Fruit fly (Drosophila melanogaster) whole organism, prepupa: ENCODE data around the gene Klp61F.
A peak's percentile ranks its signal among the peaks of the same experiment; 100 is the strongest.

Experiments used
- CG10631 ChIP-seq: fragments of 200-800 bp; sonication (Bioruptor generic); optimal IDR thresholded peaks from 2 replicates; lab custom pipeline; 2016; ENCODE audit warnings: missing biosample characterization, missing genetic modification characterization
- CG11294 ChIP-seq: fragments of 200-800 bp; sonication (Bioruptor generic); IDR thresholded peaks from 2 replicates; pipeline ENCODE4 v1.3.6; 2022; ENCODE audit warnings: missing biosample characterization, missing genetic modification characterization
- CG16779 ChIP-seq: fragments of 200-800 bp; sonication (Bioruptor generic); optimal IDR thresholded peaks from 3 replicates; lab custom pipeline; 2017; ENCODE audit warnings: missing biosample characterization, mild to moderate bottlenecking, missing genetic modification characterization
- CG34406 ChIP-seq: fragments of 200-800 bp; sonication (Bioruptor generic); optimal IDR thresholded peaks from 3 replicates; lab custom pipeline; 2016; ENCODE audit warnings: missing biosample characterization, missing genetic modification characterization
- CG6163 ChIP-seq: fragments of 200-800 bp; sonication (Bioruptor generic); IDR thresholded peaks from 3 replicates; pipeline ENCODE4 v1.3.6; 2022; ENCODE audit warnings: missing biosample characterization, missing genetic modification characterization
- CG6854 ChIP-seq: fragments of 200-800 bp; sonication (Bioruptor generic); optimal IDR thresholded peaks from 2 replicates; lab custom pipeline; 2017; ENCODE audit warnings: missing biosample characterization, mild to moderate bottlenecking, missing genetic modification characterization
- CG7368 ChIP-seq: fragments of 200-800 bp; sonication (Bioruptor generic); optimal IDR thresholded peaks from 3 replicates; lab custom pipeline; 2016; ENCODE audit warnings: missing biosample characterization, missing genetic modification characterization
- Eip93F ChIP-seq: fragments of 200-800 bp; sonication (Bioruptor generic); optimal IDR thresholded peaks from 2 replicates; lab custom pipeline; 2016; ENCODE audit warnings: missing biosample characterization, mild to moderate bottlenecking, missing genetic modification characterization
- OdsH ChIP-seq: fragments of 200-800 bp; sonication (Bioruptor generic); optimal IDR thresholded peaks from 3 replicates; lab custom pipeline; 2016; ENCODE audit warnings: missing biosample characterization, missing genetic modification characterization
- Sox102F ChIP-seq: fragments of 200-800 bp; sonication (Bioruptor generic); optimal IDR thresholded peaks from 2 replicates; lab custom pipeline; 2016; ENCODE audit warnings: missing biosample characterization, mild to moderate bottlenecking, missing genetic modification characterization
- dac ChIP-seq: fragments of 200-800 bp; sonication (Bioruptor generic); optimal IDR thresholded peaks from 2 replicates; lab custom pipeline; 2017; ENCODE audit warnings: missing biosample characterization, mild to moderate bottlenecking, missing genetic modification characterization
- fkh ChIP-seq: fragments of 200-800 bp; sonication (Bioruptor generic); optimal IDR thresholded peaks from 3 replicates; lab custom pipeline; 2017; ENCODE audit warnings: missing biosample characterization, mild to moderate bottlenecking, missing genetic modification characterization, moderate library complexity
- svp ChIP-seq: fragments of 200-800 bp; sonication (Bioruptor generic); peaks from one replicate; lab custom pipeline; 2016; ENCODE audit warnings: missing biosample characterization, missing genetic modification characterization

DNA sequence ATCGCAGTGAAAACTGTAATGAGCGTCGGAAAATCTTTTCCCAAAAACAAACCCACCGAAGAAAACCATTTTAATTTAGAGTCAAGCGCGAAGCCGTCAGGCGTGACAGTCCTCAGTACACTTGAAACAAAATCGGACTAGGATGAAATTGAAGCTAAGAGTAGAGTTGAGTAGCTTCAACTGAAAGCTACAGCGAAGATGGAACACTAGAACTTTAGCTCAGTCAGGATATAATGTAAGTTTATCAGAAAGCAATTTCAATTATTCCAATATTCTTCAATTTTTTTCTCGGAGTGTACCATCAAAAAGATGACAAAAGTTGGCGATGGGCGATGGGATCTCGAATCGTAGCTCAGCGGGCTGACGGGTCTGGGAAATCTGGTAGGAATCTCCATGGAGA lies 29.2 kb downstream of the Klp61F start:
- TF ChIP-seq dac (GFP tag; lab: Kevin White, UChicago) (peak; percentile 17), CG6854 (no peak), OdsH (no peak), fkh (GFP tag; lab: Kevin White, UChicago) (no peak), CG11294 (GFP tag; lab: Robert Waterston, UW) (no peak), CG34406 (GFP tag; lab: Kevin White, UChicago) (no peak), svp (peak; percentile 10), Sox102F (GFP tag; lab: Kevin White, UChicago) (no peak), Eip93F (GFP tag; lab: Kevin White, UChicago) (no peak), CG6163 (GFP tag; lab: Robert Waterston, UW) (peak; percentile 45; the same call in 2 of the 3 replicates), CG10631 (GFP tag; lab: Kevin White, UChicago) (no peak), CG7368 (GFP tag; lab: Kevin White, UChicago) (no peak), CG16779 (tag; lab: Kevin White, UChicago) (no peak)
